Fruit fly (Drosophila melanogaster) whole organism, embryonic: ENCODE data around the gene CG18622.

Experiments used
- Antp ChIP-seq: fragments of 200-800 bp; sonication (Bioruptor generic); optimal IDR thresholded peaks from 3 replicates; lab custom pipeline; 2016; ENCODE audit warnings: missing biosample characterization, missing genetic modification characterization
- Bdp1 ChIP-seq: fragments of 200-800 bp; sonication (Bioruptor generic); optimal IDR thresholded peaks from 3 replicates; lab custom pipeline; 2016; ENCODE audit warnings: missing biosample characterization, missing genetic modification characterization
- CG10462 ChIP-seq: fragments of 200-800 bp; sonication (Bioruptor generic); optimal IDR thresholded peaks from 2 replicates; lab custom pipeline; 2016; ENCODE audit warnings: missing biosample characterization, missing genetic modification characterization
- CG11695 ChIP-seq: fragments of 200-800 bp; sonication (Bioruptor generic); IDR thresholded peaks from 3 replicates; pipeline ENCODE4 v1.3.6; 2022; ENCODE audit warnings: missing biosample characterization, missing genetic modification characterization
- CG11696 ChIP-seq: fragments of 200-800 bp; sonication (Bioruptor generic); IDR thresholded peaks from 2 replicates; pipeline ENCODE4 v1.3.6; 2022; ENCODE audit warnings: missing biosample characterization, missing genetic modification characterization
- CG12104 ChIP-seq: fragments of 200-800 bp; sonication (Bioruptor generic); optimal IDR thresholded peaks from 3 replicates; lab custom pipeline; 2016; ENCODE audit warnings: missing biosample characterization, missing genetic modification characterization
- CG12659 ChIP-seq: fragments of 200-800 bp; sonication (Bioruptor generic); optimal IDR thresholded peaks from 3 replicates; lab custom pipeline; 2017; ENCODE audit warnings: mild to moderate bottlenecking, missing biosample characterization, missing genetic modification reagents, missing genetic modification characterization
- CG13296 ChIP-seq: fragments of 200-800 bp; sonication (Bioruptor generic); optimal IDR thresholded peaks from 3 replicates; lab custom pipeline; 2018; ENCODE audit warnings: missing biosample characterization, mild to moderate bottlenecking, missing genetic modification characterization
- CG13424 ChIP-seq: fragments of 200-800 bp; sonication (Bioruptor generic); optimal IDR thresholded peaks from 2 replicates; lab custom pipeline; 2019; ENCODE audit warnings: missing biosample characterization, mild to moderate bottlenecking, missing genetic modification characterization, moderate library complexity
- CG14860 ChIP-seq: fragments of 200-800 bp; sonication (Bioruptor generic); IDR thresholded peaks from 3 replicates; pipeline ENCODE4 v1.3.6; 2022; ENCODE audit warnings: missing biosample characterization, missing genetic modification characterization; ENCODE audit not compliant: partially characterized antibody
- CG15601 ChIP-seq: fragments of 200-800 bp; sonication (Bioruptor generic); optimal IDR thresholded peaks from 3 replicates; lab custom pipeline; 2019; ENCODE audit warnings: missing biosample characterization, mild to moderate bottlenecking, missing genetic modification characterization, moderate library complexity
- CG16813 ChIP-seq: fragments of 200-800 bp; sonication (Bioruptor generic); IDR thresholded peaks from 3 replicates; pipeline ENCODE4 v1.3.6; 2022; ENCODE audit warnings: missing biosample characterization, missing genetic modification characterization; ENCODE audit not compliant: partially characterized antibody
- CG17186 ChIP-seq: fragments of 200-800 bp; sonication (Bioruptor generic); optimal IDR thresholded peaks from 3 replicates; lab custom pipeline; 2017; ENCODE audit warnings: missing biosample characterization, missing genetic modification reagents, missing genetic modification characterization
- CG17612 ChIP-seq: fragments of 200-800 bp; sonication (Bioruptor generic); IDR thresholded peaks from 2 replicates; pipeline ENCODE4 v1.3.6; 2022; ENCODE audit warnings: missing biosample characterization, missing genetic modification characterization
- CG17829 ChIP-seq: fragments of 200-800 bp; optimal IDR thresholded peaks from 2 replicates; lab custom pipeline; 2019; ENCODE audit warnings: missing biosample characterization, mild to moderate bottlenecking, missing genetic modification characterization, moderate library complexity
- CG31224 ChIP-seq: fragments of 200-800 bp; sonication (Bioruptor generic); IDR thresholded peaks from 2 replicates; pipeline ENCODE4 v1.3.6; 2022; ENCODE audit warnings: missing biosample characterization, missing genetic modification characterization
- CG4328 ChIP-seq: fragments of 200-800 bp; sonication (Bioruptor generic); optimal IDR thresholded peaks from 3 replicates; lab custom pipeline; 2017; ENCODE audit warnings: missing biosample characterization, missing genetic modification reagents, missing genetic modification characterization
- CG4360 ChIP-seq: fragments of 200-800 bp; sonication (Bioruptor generic); IDR thresholded peaks from 2 replicates; pipeline ENCODE4 v1.3.6; 2022; ENCODE audit warnings: missing biosample characterization, missing genetic modification characterization
- CG7357 ChIP-seq: fragments of 200-800 bp; sonication (Bioruptor generic); IDR thresholded peaks from 3 replicates; pipeline ENCODE4 v1.3.6; 2022; ENCODE audit warnings: missing biosample characterization, missing genetic modification characterization
- CTCF ChIP-seq: fragments of 200-800 bp; sonication (Bioruptor generic); optimal IDR thresholded peaks from 2 replicates; lab custom pipeline; 2017; ENCODE audit warnings: missing biosample characterization, mild to moderate bottlenecking, missing genetic modification characterization, moderate library complexity
- CoRest ChIP-seq: fragments of 200-800 bp; sonication (Bioruptor generic); optimal IDR thresholded peaks from 3 replicates; lab custom pipeline; 2018; ENCODE audit warnings: missing biosample characterization, mild to moderate bottlenecking, missing genetic modification characterization, moderate library complexity
- Dad ChIP-seq: fragments of 200-800 bp; sonication (Bioruptor generic); optimal IDR thresholded peaks from 3 replicates; lab custom pipeline; 2016; ENCODE audit warnings: missing biosample characterization, missing genetic modification characterization
- Dek ChIP-seq: fragments of 200-800 bp; sonication (Bioruptor generic); optimal IDR thresholded peaks from 3 replicates; lab custom pipeline; 2019; ENCODE audit warnings: missing biosample characterization, mild to moderate bottlenecking, missing genetic modification characterization, moderate library complexity
- HLH3B ChIP-seq: fragments of 200-800 bp; sonication (Bioruptor generic); IDR thresholded peaks from 2 replicates; pipeline ENCODE4 v1.3.6; 2022; ENCODE audit warnings: missing biosample characterization, missing genetic modification characterization
- HmgZ ChIP-seq: fragments of 200-800 bp; sonication (Bioruptor generic); optimal IDR thresholded peaks from 2 replicates; lab custom pipeline; 2018; ENCODE audit warnings: missing biosample characterization, mild to moderate bottlenecking, missing genetic modification characterization
- NFAT ChIP-seq: fragments of 200-800 bp; sonication (Bioruptor generic); IDR thresholded peaks from 2 replicates; pipeline ENCODE4 v1.3.6; 2022; ENCODE audit warnings: missing biosample characterization, missing genetic modification characterization
- NK7.1 ChIP-seq: fragments of 200-800 bp; sonication (Bioruptor generic); optimal IDR thresholded peaks from 3 replicates; lab custom pipeline; 2016; ENCODE audit warnings: missing biosample characterization, missing genetic modification characterization
- Nf-YB ChIP-seq: fragments of 200-800 bp; sonication (Bioruptor generic); optimal IDR thresholded peaks from 3 replicates; lab custom pipeline; 2019; ENCODE audit warnings: missing biosample characterization, mild to moderate bottlenecking, missing genetic modification characterization, moderate library complexity
- Nf-YC ChIP-seq: fragments of 200-800 bp; optimal IDR thresholded peaks from 3 replicates; lab custom pipeline; 2019; ENCODE audit warnings: missing biosample characterization, mild to moderate bottlenecking, missing genetic modification characterization, moderate library complexity
- Usf ChIP-seq: fragments of 200-800 bp; sonication (Bioruptor generic); optimal IDR thresholded peaks from 2 replicates; lab custom pipeline; 2017; ENCODE audit warnings: missing genotype, missing biosample characterization, missing genetic modification characterization
- br ChIP-seq: fragments of >200 bp; optimal IDR thresholded peaks from 2 replicates; lab custom pipeline; 2017
- cas ChIP-seq: fragments of 200-800 bp; sonication (Bioruptor generic); IDR thresholded peaks from 2 replicates; pipeline ENCODE4 v1.3.6; 2022; ENCODE audit warnings: missing biosample characterization, missing genetic modification characterization
- cato ChIP-seq: fragments of 200-800 bp; sonication (Bioruptor generic); optimal IDR thresholded peaks from 2 replicates; lab custom pipeline; 2016; ENCODE audit warnings: missing biosample characterization, missing genetic modification characterization, borderline replicate concordance
- danr ChIP-seq: fragments of 200-800 bp; sonication (Bioruptor generic); IDR thresholded peaks from 2 replicates; pipeline ENCODE4 v1.3.6; 2022; ENCODE audit warnings: missing biosample characterization, missing genetic modification characterization
- dati ChIP-seq: fragments of 200-800 bp; sonication (Bioruptor generic); IDR thresholded peaks from 2 replicates; pipeline ENCODE4 v1.3.6; 2022; ENCODE audit warnings: missing biosample characterization, missing genetic modification characterization
- en ChIP-seq: fragments of 200-800 bp; sonication (Bioruptor generic); optimal IDR thresholded peaks from 2 replicates; lab custom pipeline; 2016; ENCODE audit warnings: missing biosample characterization, missing genetic modification characterization
- esg ChIP-seq: fragments of 200-800 bp; sonication (Bioruptor generic); conservative IDR thresholded peaks from 2 replicates; pipeline ENCODE4 v1.3.6; 2022; ENCODE audit warnings: missing biosample characterization, missing genetic modification characterization
- fd96Cb ChIP-seq: fragments of 200-800 bp; sonication (Bioruptor generic); optimal IDR thresholded peaks from 2 replicates; lab custom pipeline; 2018; ENCODE audit warnings: missing biosample characterization, mild to moderate bottlenecking, missing genetic modification characterization, moderate library complexity
- fru ChIP-seq: fragments of >200 bp; optimal IDR thresholded peaks from 2 replicates; lab custom pipeline; 2017
- gcm ChIP-seq: fragments of 200-800 bp; sonication (Bioruptor generic); optimal IDR thresholded peaks from 2 replicates; lab custom pipeline; 2019; ENCODE audit warnings: missing biosample characterization, mild to moderate bottlenecking, missing genetic modification characterization, moderate library complexity
- gcm2 ChIP-seq: fragments of 200-800 bp; sonication (Bioruptor generic); optimal IDR thresholded peaks from 2 replicates; lab custom pipeline; 2016; ENCODE audit warnings: missing biosample characterization, missing genetic modification characterization
- inv ChIP-seq: fragments of 200-800 bp; sonication (Bioruptor generic); IDR thresholded peaks from 2 replicates; pipeline ENCODE4 v1.3.6; 2022; ENCODE audit warnings: missing biosample characterization, missing genetic modification characterization; ENCODE audit not compliant: partially characterized antibody
- knrl ChIP-seq: fragments of 200-800 bp; sonication (Bioruptor generic); IDR thresholded peaks from 3 replicates; pipeline ENCODE4 v1.3.6; 2022; ENCODE audit warnings: missing biosample characterization, missing genetic modification characterization; ENCODE audit not compliant: partially characterized antibody
- ranshi ChIP-seq: fragments of 200-800 bp; sonication (Bioruptor generic); IDR thresholded peaks from 2 replicates; pipeline ENCODE4 v1.3.6; 2022; ENCODE audit warnings: missing biosample characterization, missing genetic modification characterization
- row ChIP-seq: fragments of 200-800 bp; sonication (Bioruptor generic); IDR thresholded peaks from 3 replicates; pipeline ENCODE4 v1.3.6; 2022; ENCODE audit warnings: missing biosample characterization, missing genetic modification characterization
- slbo ChIP-seq: fragments of 200-800 bp; sonication (Bioruptor generic); IDR thresholded peaks from 2 replicates; pipeline ENCODE4 v1.3.6; 2022; ENCODE audit warnings: missing biosample characterization, missing genetic modification characterization
- stwl ChIP-seq: fragments of 200-800 bp; sonication (Bioruptor generic); optimal IDR thresholded peaks from 3 replicates; lab custom pipeline; 2018; ENCODE audit warnings: missing biosample characterization, mild to moderate bottlenecking, missing genetic modification characterization, moderate library complexity
- tna ChIP-seq: fragments of 200-800 bp; sonication (Bioruptor generic); IDR thresholded peaks from 2 replicates; pipeline ENCODE4 v1.3.6; 2022; ENCODE audit warnings: missing biosample characterization, missing genetic modification characterization; ENCODE audit not compliant: partially characterized antibody
- vvl ChIP-seq: fragments of 200-800 bp; sonication (Bioruptor generic); IDR thresholded peaks from 2 replicates; pipeline ENCODE4 v1.3.6; 2022; ENCODE audit warnings: missing biosample characterization, missing genetic modification characterization
- wor ChIP-seq: fragments of 200-800 bp; sonication (Bioruptor generic); IDR thresholded peaks from 2 replicates; pipeline ENCODE4 v1.3.6; 2022; ENCODE audit warnings: missing biosample characterization, missing genetic modification characterization
- yki ChIP-seq: fragments of >200 bp; optimal IDR thresholded peaks from 3 replicates; lab custom pipeline; 2018
- zen ChIP-seq: fragments of 200-800 bp; sonication (Bioruptor generic); optimal IDR thresholded peaks from 3 replicates; lab custom pipeline; 2018; ENCODE audit warnings: missing biosample characterization, mild to moderate bottlenecking, missing genetic modification characterization, moderate library complexity
- zf30C ChIP-seq: fragments of 200-800 bp; sonication (Bioruptor generic); optimal IDR thresholded peaks from 3 replicates; lab custom pipeline; 2018; ENCODE audit warnings: missing biosample characterization, mild to moderate bottlenecking, missing genetic modification characterization

The CG18622 gene

DNA sequence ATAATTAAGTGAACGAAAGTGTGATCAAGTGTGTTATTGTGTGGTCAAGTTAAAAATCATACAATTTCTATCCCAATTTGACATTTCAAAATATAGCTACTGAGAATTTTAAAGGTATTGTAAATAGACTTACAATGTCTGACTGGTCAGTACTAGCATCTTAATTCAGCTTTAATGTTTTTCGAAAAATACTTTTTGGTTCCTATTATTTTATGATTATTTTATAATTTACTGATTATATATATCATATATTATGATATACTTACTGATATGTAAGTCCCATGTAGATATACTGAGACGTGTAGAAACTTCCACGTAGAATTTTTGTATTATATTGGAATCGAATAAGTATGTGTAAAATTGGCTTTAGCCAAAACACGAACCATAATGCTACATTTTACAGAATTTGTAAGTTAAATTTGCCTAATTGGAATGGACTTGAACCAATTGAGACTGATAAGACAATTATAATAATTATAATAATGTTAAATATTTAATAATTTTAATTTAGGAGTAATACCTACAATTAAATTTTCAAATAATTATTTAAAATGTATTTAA, 9.7 kb downstream of the CG18622 start, which contains the start of gene Actn3:
TSS of gene Actn3 (minus strand) at position 51 of the 561 bp plus-strand sequence.
- TF ChIP-seq HmgZ (tag; lab: Kevin White, UChicago) = peak; percentile 67
- peak; percentile 65 for TF ChIP-seq zen (tag; lab: Kevin White, UChicago)
- TF ChIP-seq row = no peak
- no peak for TF ChIP-seq NFAT (GFP tag; lab: Robert Waterston, UW)
- TF ChIP-seq stwl (tag; lab: Kevin White, UChicago) = no peak
- no peak for TF ChIP-seq en (GFP tag; lab: Kevin White, UChicago)
- no peak for TF ChIP-seq dati
- TF ChIP-seq gcm2 (GFP tag; lab: Kevin White, UChicago) = no peak
- no peak for TF ChIP-seq slbo (GFP tag; lab: Robert Waterston, UW)
- no peak for TF ChIP-seq CG17612
- TF ChIP-seq Nf-YC (tag; lab: Kevin White, UChicago) = peak; percentile 3
- TF ChIP-seq Dek = peak; percentile 48
- TF ChIP-seq gcm (GFP tag; lab: Kevin White, UChicago) = no peak
- no peak for TF ChIP-seq CG12104 (GFP tag; lab: Kevin White, UChicago)
- TF ChIP-seq NK7.1 (GFP tag; lab: Kevin White, UChicago) = no peak
- TF ChIP-seq HLH3B (GFP tag; lab: Robert Waterston, UW) = no peak
- no peak for TF ChIP-seq cas
- TF ChIP-seq Dad = no peak
- TF ChIP-seq fd96Cb (tag; lab: Kevin White, UChicago) = no peak
- no peak for TF ChIP-seq CG4360 (GFP tag; lab: Robert Waterston, UW)
- TF ChIP-seq cato (GFP tag; lab: Kevin White, UChicago) = no peak
- peak; percentile 67 for TF ChIP-seq knrl (GFP tag; lab: Robert Waterston, UW)
- no peak for TF ChIP-seq Bdp1 (GFP tag; lab: Kevin White, UChicago)
- no peak for TF ChIP-seq danr (GFP tag; lab: Robert Waterston, UW)
- no peak for TF ChIP-seq CG11696 (GFP tag; lab: Robert Waterston, UW)
- no peak for TF ChIP-seq Nf-YB
- TF ChIP-seq yki (lab: Kevin White, UChicago) = peak; percentile 40
- no peak for TF ChIP-seq CG7357 (GFP tag; lab: Robert Waterston, UW)
- no peak for TF ChIP-seq ranshi (GFP tag; lab: Robert Waterston, UW)
- TF ChIP-seq CG31224 (GFP tag; lab: Robert Waterston, UW) = no peak
- TF ChIP-seq fru (lab: Kevin White, UChicago) = no peak
- peak; percentile 48; the same call in 2 of the 3 replicates for TF ChIP-seq CG16813
- TF ChIP-seq CoRest (tag; lab: Kevin White, UChicago) = peak; percentile 24
- peak; percentile 33 for TF ChIP-seq CG17829 (tag; lab: Kevin White, UChicago)
- TF ChIP-seq CG13424 (tag; lab: Kevin White, UChicago) = no peak
- no peak for TF ChIP-seq br
- peak; percentile 81 for TF ChIP-seq CTCF (GFP tag; lab: Kevin White, UChicago)
- peak; percentile 11; the same call in 1 of the 3 replicates for TF ChIP-seq CG14860 (GFP tag; lab: Robert Waterston, UW)
- TF ChIP-seq inv (GFP tag; lab: Robert Waterston, UW) = peak; percentile 16; the same call in 1 of the 2 replicates
- no peak for TF ChIP-seq esg (GFP tag; lab: Robert Waterston, UW)
- no peak for TF ChIP-seq zf30C (GFP tag; lab: Kevin White, UChicago)
- TF ChIP-seq Usf = no peak
- no peak for TF ChIP-seq CG12659 (GFP tag; lab: Kevin White, UChicago)
- no peak for TF ChIP-seq wor
- no peak for TF ChIP-seq CG13296
- no peak for TF ChIP-seq CG10462
- TF ChIP-seq CG11695 (GFP tag; lab: Robert Waterston, UW) = no peak
- TF ChIP-seq vvl = no peak
- no peak for TF ChIP-seq CG17186 (GFP tag; lab: Kevin White, UChicago)
- no peak for TF ChIP-seq CG4328 (GFP tag; lab: Kevin White, UChicago)
- TF ChIP-seq Antp (GFP tag; lab: Kevin White, UChicago) = no peak
- TF ChIP-seq CG15601 = peak; percentile 49
- no peak for TF ChIP-seq tna (GFP tag; lab: Robert Waterston, UW)
